Worm (Caenorhabditis elegans): ENCODE results near the gene C30F2.2.
"Not testable (repeated sequence)": the region's sequence is repeated elsewhere in the genome, so short reads cannot be mapped to it uniquely, and the experiment has no call there.

The C30F2.2 gene

ce11 chrX:16072595-16072994, 12.4 kb downstream of the C30F2.2 start, which contains the start of gene col-187:
TSS of gene col-187 (plus strand) at chrX:16072895.
- TF ChIP-seq ztf-29 (GFP tag; IDR thresholded peaks at IDR 0.05) (no peak), ztf-23 (GFP tag; IDR thresholded peaks at IDR 0.05) (no peak), tab-1 (GFP tag; IDR thresholded peaks at IDR 0.05) (no peak), med-1 (GFP tag; optimal IDR thresholded peaks at IDR 0.05; ENCODE audit: insufficient read depth) (no peak), flt-1 (GFP tag; IDR thresholded peaks at IDR 0.05) (no peak), cog-1 (tag; optimal IDR thresholded peaks at IDR 0.05) (no peak), T22C8.4 (GFP tag; IDR thresholded peaks at IDR 0.05) (no peak), ref-1 (GFP tag; conservative IDR thresholded peaks at IDR 0.05) (no peak), klf-2 (GFP tag; conservative IDR thresholded peaks at IDR 0.05) (no peak)

- TF ChIP-seq cog-1 (tag; optimal IDR thresholded peaks at IDR 0.05): no peak
- TF ChIP-seq ztf-29 (GFP tag; IDR thresholded peaks at IDR 0.05): no peak
- no peak for TF ChIP-seq T22C8.4 (GFP tag; IDR thresholded peaks at IDR 0.05)
- no peak for TF ChIP-seq tab-1 (GFP tag; IDR thresholded peaks at IDR 0.05)
- no peak for TF ChIP-seq klf-2 (GFP tag; conservative IDR thresholded peaks at IDR 0.05)
- TF ChIP-seq flt-1 (GFP tag; IDR thresholded peaks at IDR 0.05): no peak
- no peak for TF ChIP-seq med-1 (GFP tag; optimal IDR thresholded peaks at IDR 0.05; ENCODE audit: insufficient read depth)
- no peak for TF ChIP-seq ztf-23 (GFP tag; IDR thresholded peaks at IDR 0.05)
Measured at ce11 chrX:16067984-16068383, 17.0 kb downstream of the C30F2.2 start.

ce11 chrX:16062385-16062784, 22.6 kb downstream of the C30F2.2 start, which contains the start of gene T27A8.3:
TSS of gene T27A8.3 (plus strand) at chrX:16062685.
- not testable (repeated sequence) for TF ChIP-seq ref-1 (GFP tag; conservative IDR thresholded peaks at IDR 0.05); cog-1 (tag; optimal IDR thresholded peaks at IDR 0.05); ztf-23 (GFP tag; IDR thresholded peaks at IDR 0.05)

- TF ChIP-seq T22C8.4 (GFP tag; IDR thresholded peaks at IDR 0.05): peak; percentile 17; the same call in 1 of the 2 replicates
- no peak for TF ChIP-seq flt-1 (GFP tag; IDR thresholded peaks at IDR 0.05)
Measured at ce11 chrX:16058845-16059244, 26.2 kb downstream of the C30F2.2 start, which contains the start of gene T27A8.2. TSS of gene T27A8.2 (minus strand) at chrX:16058945.

- TF ChIP-seq ref-1 (GFP tag; conservative IDR thresholded peaks at IDR 0.05) (0 out of 2 replicates have a peak, but pooled peaks have one; percentile 33), cog-1 (tag; optimal IDR thresholded peaks at IDR 0.05) (peak; percentile 84), ztf-23 (GFP tag; IDR thresholded peaks at IDR 0.05) (peak; percentile 75), flt-1 (GFP tag; IDR thresholded peaks at IDR 0.05) (peak; percentile 40; the same call in 1 of the 2 replicates), klf-2 (GFP tag; conservative IDR thresholded peaks at IDR 0.05) (peak; percentile 63), ztf-29 (GFP tag; IDR thresholded peaks at IDR 0.05) (no peak), T22C8.4 (GFP tag; IDR thresholded peaks at IDR 0.05) (peak; percentile 36; the same call in 1 of the 2 replicates), tab-1 (GFP tag; IDR thresholded peaks at IDR 0.05) (no peak)
Measured at ce11 chrX:16056404-16056803, 28.6 kb downstream of the C30F2.2 start.

- no peak for TF ChIP-seq T22C8.4 (GFP tag; IDR thresholded peaks at IDR 0.05)
- TF ChIP-seq tab-1 (GFP tag; IDR thresholded peaks at IDR 0.05): no peak
- no peak for TF ChIP-seq flt-1 (GFP tag; IDR thresholded peaks at IDR 0.05)
- no peak for TF ChIP-seq klf-2 (GFP tag; conservative IDR thresholded peaks at IDR 0.05)
- TF ChIP-seq ztf-23 (GFP tag; IDR thresholded peaks at IDR 0.05): no peak
- TF ChIP-seq ztf-29 (GFP tag; IDR thresholded peaks at IDR 0.05): no peak
- TF ChIP-seq cog-1 (tag; optimal IDR thresholded peaks at IDR 0.05): no peak
- no peak for TF ChIP-seq ref-1 (GFP tag; conservative IDR thresholded peaks at IDR 0.05)
- TF ChIP-seq med-1 (GFP tag; optimal IDR thresholded peaks at IDR 0.05; ENCODE audit: insufficient read depth): no peak
Measured at ce11 chrX:16055245-16055644, 29.8 kb downstream of the C30F2.2 start, which contains the start of gene T27A8.7. TSS of gene T27A8.7 (plus strand) at chrX:16055545.

ce11 chrX:16049573-16049972, 35.4 kb downstream of the C30F2.2 start, which contains the start of gene cpd-2:
TSS of gene cpd-2 (plus strand) at chrX:16049873.
- no peak for TF ChIP-seq ztf-23 (GFP tag; IDR thresholded peaks at IDR 0.05)
- no peak for TF ChIP-seq cog-1 (tag; optimal IDR thresholded peaks at IDR 0.05)
- TF ChIP-seq ztf-29 (GFP tag; IDR thresholded peaks at IDR 0.05): no peak
- TF ChIP-seq med-1 (GFP tag; optimal IDR thresholded peaks at IDR 0.05; ENCODE audit: insufficient read depth): no peak
- TF ChIP-seq ref-1 (GFP tag; conservative IDR thresholded peaks at IDR 0.05): no peak
- no peak for TF ChIP-seq tab-1 (GFP tag; IDR thresholded peaks at IDR 0.05)
- no peak for TF ChIP-seq klf-2 (GFP tag; conservative IDR thresholded peaks at IDR 0.05)
- no peak for TF ChIP-seq T22C8.4 (GFP tag; IDR thresholded peaks at IDR 0.05)
- no peak for TF ChIP-seq flt-1 (GFP tag; IDR thresholded peaks at IDR 0.05)

ce11 chrX:16046379-16046778, 38.6 kb downstream of the C30F2.2 start:
- TF ChIP-seq ref-1 (GFP tag; conservative IDR thresholded peaks at IDR 0.05) (no peak), T22C8.4 (GFP tag; IDR thresholded peaks at IDR 0.05) (no peak), ztf-23 (GFP tag; IDR thresholded peaks at IDR 0.05) (no peak), klf-2 (GFP tag; conservative IDR thresholded peaks at IDR 0.05) (no peak), tab-1 (GFP tag; IDR thresholded peaks at IDR 0.05) (no peak), med-1 (GFP tag; optimal IDR thresholded peaks at IDR 0.05; ENCODE audit: insufficient read depth) (no peak), cog-1 (tag; optimal IDR thresholded peaks at IDR 0.05) (no peak), flt-1 (GFP tag; IDR thresholded peaks at IDR 0.05) (no peak), ztf-29 (GFP tag; IDR thresholded peaks at IDR 0.05) (no peak)

ce11 chrX:16044325-16044724, 40.7 kb downstream of the C30F2.2 start:
- TF ChIP-seq ztf-23 (GFP tag; IDR thresholded peaks at IDR 0.05): no peak
- no peak for TF ChIP-seq tab-1 (GFP tag; IDR thresholded peaks at IDR 0.05)
- TF ChIP-seq klf-2 (GFP tag; conservative IDR thresholded peaks at IDR 0.05): no peak
- no peak for TF ChIP-seq ztf-29 (GFP tag; IDR thresholded peaks at IDR 0.05)
- TF ChIP-seq T22C8.4 (GFP tag; IDR thresholded peaks at IDR 0.05): no peak
- TF ChIP-seq flt-1 (GFP tag; IDR thresholded peaks at IDR 0.05): no peak
- no peak for TF ChIP-seq cog-1 (tag; optimal IDR thresholded peaks at IDR 0.05)
- TF ChIP-seq med-1 (GFP tag; optimal IDR thresholded peaks at IDR 0.05; ENCODE audit: insufficient read depth): no peak
- TF ChIP-seq ref-1 (GFP tag; conservative IDR thresholded peaks at IDR 0.05): no peak

- TF ChIP-seq flt-1 (GFP tag; IDR thresholded peaks at IDR 0.05): no peak
- TF ChIP-seq med-1 (GFP tag; optimal IDR thresholded peaks at IDR 0.05; ENCODE audit: insufficient read depth): no peak
- TF ChIP-seq ztf-23 (GFP tag; IDR thresholded peaks at IDR 0.05): no peak
- TF ChIP-seq ztf-29 (GFP tag; IDR thresholded peaks at IDR 0.05): no peak
- no peak for TF ChIP-seq ref-1 (GFP tag; conservative IDR thresholded peaks at IDR 0.05)
- no peak for TF ChIP-seq T22C8.4 (GFP tag; IDR thresholded peaks at IDR 0.05)
- no peak for TF ChIP-seq tab-1 (GFP tag; IDR thresholded peaks at IDR 0.05)
- no peak for TF ChIP-seq klf-2 (GFP tag; conservative IDR thresholded peaks at IDR 0.05)
- no peak for TF ChIP-seq cog-1 (tag; optimal IDR thresholded peaks at IDR 0.05)
Measured at ce11 chrX:16042480-16042879, 42.5 kb downstream of the C30F2.2 start.
